Worm (Caenorhabditis elegans) whole organism, L4/young adult: Measurements from ENCODE around the gene atf-7.
A peak's percentile ranks its signal among the peaks of the same experiment; 100 is the strongest.

Source experiments
- W03F9.2 ChIP-seq: fragments of 150-350 bp; optimal IDR thresholded peaks from 2 replicates; lab custom pipeline; 2014; ENCODE audit warnings: missing biosample characterization, missing genetic modification characterization
- dao-5 ChIP-seq: sonication (generic microtip); optimal IDR thresholded peaks from 2 replicates; lab custom pipeline; 2016; ENCODE audit warnings: missing genotype, missing genetic modification characterization, moderate library complexity, missing compliant biosample characterization
- him-1 ChIP-seq: sonication (generic microtip); optimal IDR thresholded peaks from 2 replicates; lab custom pipeline; 2016; ENCODE audit warnings: missing genotype, missing genetic modification reagents, missing genetic modification characterization, missing compliant biosample characterization

Gene atf-7

DNA sequence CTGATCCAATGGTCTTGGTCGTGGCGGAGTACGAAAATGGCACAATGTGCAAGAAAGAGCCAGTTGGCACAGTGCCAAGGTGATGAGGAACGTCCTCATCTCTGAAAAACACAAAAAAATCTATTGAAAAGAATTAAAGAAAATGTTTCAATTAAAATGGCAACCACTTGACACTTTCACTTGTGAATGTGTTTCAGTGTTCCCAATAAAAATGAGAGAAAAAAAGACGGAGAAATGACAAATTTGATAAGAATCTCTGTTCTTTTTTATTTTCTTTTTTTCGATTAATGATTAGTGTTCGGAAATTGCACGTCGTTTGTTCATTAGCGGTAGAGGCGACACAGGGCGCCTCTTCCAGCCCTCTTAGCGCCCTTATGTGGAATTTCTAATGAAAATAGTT lies 31.6 kb downstream of the atf-7 start, which contains the start of gene ndg-4:
TSS of gene ndg-4 (minus strand) at position 101 of the 400 bp plus-strand sequence.
- TF ChIP-seq dao-5 (no peak), W03F9.2 (tag; lab: Kevin White, UChicago) (no peak), him-1 (tag; lab: Kevin White, UChicago) (no peak)

DNA sequence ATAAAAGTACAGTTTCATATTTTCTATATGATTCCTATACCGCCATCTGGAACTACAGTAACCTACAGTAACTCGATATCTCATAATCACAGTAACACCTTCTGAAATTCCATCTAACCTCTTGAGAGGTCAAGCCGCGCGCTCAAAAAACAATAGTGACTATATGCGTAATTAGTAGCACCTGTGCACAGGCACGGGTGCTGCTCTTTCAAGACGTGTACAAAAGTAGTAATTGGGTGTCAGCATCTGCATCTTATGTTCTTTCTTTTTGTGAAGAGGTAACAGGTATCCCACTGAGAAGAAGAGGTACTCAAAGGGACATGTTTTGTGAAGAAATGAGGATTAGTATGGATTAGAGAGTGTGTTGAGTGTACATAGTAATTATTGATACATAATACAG lies 37.5 kb downstream of the atf-7 start:
- TF ChIP-seq him-1 (tag; lab: Kevin White, UChicago) (no peak), W03F9.2 (tag; lab: Kevin White, UChicago) (no peak), dao-5 (no peak)

DNA sequence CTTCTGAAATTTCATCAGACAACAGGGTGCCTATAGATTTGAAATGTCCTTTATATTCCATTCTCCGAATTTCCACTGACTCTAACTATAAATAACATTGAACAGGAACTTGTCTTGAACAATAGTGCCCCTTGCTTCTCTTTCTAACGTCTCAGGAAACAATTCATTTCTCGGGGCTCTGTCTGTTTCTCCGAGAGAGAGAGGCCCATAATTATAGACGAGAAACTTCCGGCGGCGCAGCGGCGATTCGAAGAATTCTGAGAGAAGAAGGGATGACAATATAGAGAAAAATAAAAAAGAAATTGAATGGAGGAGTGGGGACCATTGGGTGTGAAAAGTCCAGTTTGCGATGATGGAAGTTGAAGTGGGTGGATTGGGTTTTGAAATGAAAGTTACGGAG lies 38.6 kb downstream of the atf-7 start:
- TF ChIP-seq him-1 (tag; lab: Kevin White, UChicago), result no peak

DNA sequence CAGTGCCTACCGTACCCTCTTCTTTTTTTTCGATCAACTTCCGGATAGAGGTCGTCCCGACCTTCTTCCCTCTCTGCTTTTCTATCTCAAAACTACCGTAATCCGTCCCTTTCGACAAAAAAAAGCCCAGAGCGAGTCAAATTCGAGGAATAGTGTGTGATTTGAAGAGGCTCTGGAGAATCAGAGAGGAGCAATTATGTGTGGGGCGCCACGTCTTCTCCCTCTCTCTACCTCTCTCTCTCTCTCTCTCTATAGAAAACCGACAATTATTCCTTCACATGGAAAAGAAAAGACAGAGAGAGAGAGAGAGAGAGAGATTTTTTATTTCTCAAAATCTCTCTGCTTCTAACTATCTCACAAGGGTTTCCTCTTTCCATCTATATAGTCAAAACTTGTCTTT lies 42.3 kb downstream of the atf-7 start:
- TF ChIP-seq dao-5 (no peak), him-1 (tag; lab: Kevin White, UChicago) (no peak), W03F9.2 (tag; lab: Kevin White, UChicago) (no peak)

DNA sequence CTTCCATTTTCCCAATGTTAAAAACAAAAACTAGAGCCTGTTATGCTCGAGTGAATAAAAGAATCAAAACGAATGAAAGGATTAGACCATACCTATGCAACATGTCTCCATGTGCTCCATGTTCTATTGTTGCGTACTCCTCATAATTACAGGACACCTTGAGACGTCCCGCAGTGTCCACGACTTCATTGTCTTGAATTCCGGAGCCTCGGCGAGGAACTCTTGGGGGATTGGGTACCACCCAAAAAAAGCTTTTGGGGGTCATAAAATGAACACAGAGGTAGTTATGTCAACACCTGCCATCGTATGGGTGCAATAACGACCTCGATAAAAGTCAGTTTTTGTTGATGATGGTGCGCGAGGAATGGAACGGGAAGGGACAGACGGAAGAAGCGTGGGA lies 43.9 kb downstream of the atf-7 start:
- no peak for TF ChIP-seq dao-5
- no peak for TF ChIP-seq W03F9.2 (tag; lab: Kevin White, UChicago)
- no peak for TF ChIP-seq him-1 (tag; lab: Kevin White, UChicago)

DNA sequence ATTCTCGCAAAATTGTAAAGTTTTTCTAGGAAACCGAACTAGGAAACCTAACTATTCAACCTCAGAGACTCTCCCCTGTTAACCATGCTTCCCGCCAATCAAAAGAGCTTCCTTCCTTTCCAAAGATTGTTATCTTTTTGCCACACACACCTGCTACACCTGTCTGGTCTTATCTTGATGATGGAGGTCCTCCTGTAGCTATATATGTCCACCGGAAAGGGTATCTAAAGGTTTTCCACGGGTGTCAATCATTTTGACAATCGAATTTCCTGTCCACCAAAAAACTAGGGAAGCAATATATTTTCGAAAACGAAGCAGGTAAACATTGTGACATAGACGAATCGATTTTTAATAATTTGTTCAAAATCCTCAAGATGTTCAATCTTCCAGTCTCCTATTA lies 45.1 kb downstream of the atf-7 start:
- TF ChIP-seq W03F9.2 (tag; lab: Kevin White, UChicago) (no peak), him-1 (tag; lab: Kevin White, UChicago) (no peak), dao-5 (no peak)

DNA sequence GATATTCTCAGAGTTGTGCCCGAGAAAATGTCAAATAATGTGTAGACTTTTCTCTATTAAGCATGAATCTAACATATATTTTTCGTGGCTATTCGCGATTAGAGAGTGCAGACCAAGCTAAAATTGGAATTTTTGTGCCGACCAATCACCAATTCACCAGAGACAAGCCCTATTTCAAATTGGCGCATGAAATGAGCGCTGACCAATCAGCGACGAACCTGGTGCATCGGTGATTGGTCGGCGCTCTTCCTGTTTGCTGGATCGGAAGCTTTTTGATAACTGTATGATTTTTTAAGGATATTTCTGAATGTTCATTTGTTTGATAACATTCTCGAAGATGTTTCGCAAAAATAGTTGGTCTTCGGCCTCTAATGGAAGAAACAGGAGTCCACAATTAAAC lies 45.5 kb downstream of the atf-7 start:
- no peak for TF ChIP-seq him-1 (tag; lab: Kevin White, UChicago)
- TF ChIP-seq dao-5, result no peak
- TF ChIP-seq W03F9.2 (tag; lab: Kevin White, UChicago), result no peak

DNA sequence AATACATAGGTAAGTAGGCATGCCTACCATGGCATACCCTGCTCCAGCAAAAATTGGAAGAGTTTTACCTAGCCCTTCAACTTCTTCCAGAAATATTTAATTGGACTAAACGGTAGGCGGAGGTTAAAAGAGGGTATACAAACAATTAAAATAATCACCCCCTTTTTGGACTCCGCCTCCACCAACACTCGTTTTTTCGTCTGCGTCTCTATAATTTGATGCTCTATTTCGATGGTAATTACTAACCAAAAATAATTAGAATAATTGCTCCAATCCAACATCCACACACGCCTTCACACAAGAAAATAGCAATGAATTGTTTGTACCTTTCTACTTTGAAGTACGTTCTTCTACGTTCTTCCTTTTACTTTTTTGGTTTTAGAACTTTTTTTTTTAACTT lies 46.1 kb downstream of the atf-7 start:
- no peak for TF ChIP-seq him-1 (tag; lab: Kevin White, UChicago)

DNA sequence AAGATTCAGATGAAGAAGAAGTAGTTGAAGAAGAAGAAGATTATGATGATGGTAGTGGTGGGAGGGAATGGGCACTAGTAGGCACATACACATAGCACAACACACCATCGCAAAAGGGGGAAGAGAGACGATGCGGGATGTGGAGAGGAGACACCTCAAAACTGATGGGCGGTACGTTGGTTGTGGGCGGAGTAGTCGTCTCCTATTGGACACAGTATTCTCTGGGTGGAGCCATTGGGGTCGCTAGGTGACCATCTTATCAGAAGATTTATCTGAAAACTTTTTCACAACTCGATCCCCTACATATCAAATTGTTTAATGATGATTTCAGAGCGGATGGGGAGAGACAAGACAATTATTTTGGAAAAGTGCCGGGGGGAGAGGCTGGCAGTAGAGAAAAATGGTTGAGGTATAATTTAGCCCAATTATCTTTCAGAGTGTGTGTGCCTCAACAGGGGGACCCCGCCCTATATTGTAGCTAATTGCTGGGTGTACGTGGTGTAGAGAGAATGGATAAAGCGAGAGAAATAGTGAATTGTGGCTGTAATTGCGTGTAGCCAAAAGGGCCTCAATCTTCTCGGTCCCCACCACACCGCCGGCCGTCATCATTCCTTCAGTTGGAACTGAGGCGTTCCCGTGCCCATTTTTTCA lies 47.9 kb downstream of the atf-7 start:
- TF ChIP-seq dao-5 (no peak), W03F9.2 (tag; lab: Kevin White, UChicago) (no peak), him-1 (tag; lab: Kevin White, UChicago) (no peak)

DNA sequence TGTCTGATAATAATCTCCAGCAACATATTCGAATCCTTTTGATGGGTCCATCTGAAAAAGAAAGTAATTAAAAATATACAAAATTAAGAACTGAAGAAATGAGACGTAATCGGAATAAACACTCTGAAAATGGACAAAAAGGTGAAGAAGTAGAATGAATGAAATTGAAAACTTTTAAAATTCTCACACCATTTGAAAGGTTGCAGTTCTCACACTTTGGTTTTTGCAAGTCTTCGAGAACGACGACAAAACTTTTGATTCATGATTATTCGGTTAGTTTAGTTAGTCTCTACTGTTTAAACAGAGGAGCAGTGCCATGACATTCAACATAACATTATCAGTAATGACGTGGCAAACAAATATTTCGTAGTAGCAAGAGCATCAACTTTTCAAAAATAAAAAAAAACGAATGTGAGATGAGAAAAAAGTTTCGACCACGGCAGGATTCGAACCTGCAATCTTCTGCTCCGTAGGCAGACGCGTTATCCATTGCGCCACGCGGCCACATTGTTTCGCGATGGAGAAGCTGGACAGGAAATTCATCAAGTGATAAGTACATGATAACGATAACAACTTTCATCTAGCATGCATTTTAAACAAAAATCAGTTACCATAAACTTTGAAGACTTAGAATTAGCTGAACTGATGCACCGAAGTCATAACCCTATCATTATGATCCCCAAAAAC lies 48.8 kb downstream of the atf-7 start, which contains the start of gene ceh-43:
TSS of gene ceh-43 (minus strand) at position 51 of the 687 bp plus-strand sequence.
- TF ChIP-seq him-1 (tag; lab: Kevin White, UChicago) (no peak), W03F9.2 (tag; lab: Kevin White, UChicago) (no peak), dao-5 (no peak)

DNA sequence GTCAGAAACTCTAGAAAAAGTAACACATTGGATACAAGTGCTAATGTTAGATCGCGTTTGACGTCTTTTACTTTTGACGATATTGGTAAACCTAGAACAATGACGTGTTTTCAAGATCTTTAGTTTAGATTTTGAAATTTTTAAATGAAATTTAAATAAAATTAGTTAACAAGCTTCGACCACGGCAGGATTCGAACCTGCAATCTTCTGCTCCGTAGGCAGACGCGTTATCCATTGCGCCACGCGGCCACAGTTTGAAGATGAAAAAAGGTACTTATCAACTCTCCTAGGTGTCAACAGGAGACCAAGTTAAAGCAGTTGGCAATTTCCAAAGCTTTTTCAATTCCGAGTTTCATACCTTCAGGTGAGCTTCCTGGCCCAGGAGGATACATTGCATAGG lies 49.5 kb downstream of the atf-7 start:
- TF ChIP-seq him-1 (tag; lab: Kevin White, UChicago) (no peak), dao-5 (peak; percentile 34), W03F9.2 (tag; lab: Kevin White, UChicago) (peak; percentile 15)

DNA sequence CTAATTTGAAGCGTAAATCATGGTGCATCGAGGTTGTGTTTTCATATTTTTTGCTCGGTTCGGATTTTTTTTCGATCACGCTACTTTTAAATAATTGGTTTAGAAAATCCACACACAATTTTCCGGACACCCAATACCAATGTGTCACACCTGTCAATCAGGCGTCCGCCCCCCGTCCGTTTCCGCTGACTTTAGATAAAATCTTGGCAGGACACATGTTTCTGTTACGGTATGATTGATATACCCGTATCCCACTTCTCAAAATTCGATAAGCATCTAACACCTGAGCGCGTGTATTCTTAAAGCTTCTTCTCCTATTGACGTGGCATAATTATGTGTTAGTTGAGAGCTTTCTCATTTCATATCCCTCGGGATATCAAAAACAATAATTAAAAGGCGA lies 50.8 kb downstream of the atf-7 start:
- no peak for TF ChIP-seq W03F9.2 (tag; lab: Kevin White, UChicago)
- TF ChIP-seq him-1 (tag; lab: Kevin White, UChicago), result no peak
- TF ChIP-seq dao-5, result no peak

DNA sequence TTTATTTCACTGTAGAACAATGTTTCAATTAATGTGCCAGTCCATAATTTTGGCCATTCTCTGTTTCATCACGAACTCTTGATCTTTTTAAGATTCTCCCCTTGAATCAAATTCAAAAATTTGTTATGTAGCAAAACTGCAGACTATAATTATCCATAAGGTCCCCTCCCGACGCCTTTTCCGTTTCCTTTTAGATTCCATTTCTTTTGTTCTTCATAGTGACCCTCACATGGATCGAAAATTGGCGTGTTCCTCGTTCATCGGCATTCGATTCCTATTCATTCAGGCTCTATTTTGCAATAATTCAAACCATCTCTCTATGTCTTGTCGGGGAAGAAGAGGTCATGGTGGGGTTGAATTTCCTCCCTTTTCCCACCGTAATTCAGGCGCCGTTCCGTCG lies 54.4 kb downstream of the atf-7 start:
- TF ChIP-seq W03F9.2 (tag; lab: Kevin White, UChicago) (no peak), dao-5 (no peak), him-1 (tag; lab: Kevin White, UChicago) (no peak)

DNA sequence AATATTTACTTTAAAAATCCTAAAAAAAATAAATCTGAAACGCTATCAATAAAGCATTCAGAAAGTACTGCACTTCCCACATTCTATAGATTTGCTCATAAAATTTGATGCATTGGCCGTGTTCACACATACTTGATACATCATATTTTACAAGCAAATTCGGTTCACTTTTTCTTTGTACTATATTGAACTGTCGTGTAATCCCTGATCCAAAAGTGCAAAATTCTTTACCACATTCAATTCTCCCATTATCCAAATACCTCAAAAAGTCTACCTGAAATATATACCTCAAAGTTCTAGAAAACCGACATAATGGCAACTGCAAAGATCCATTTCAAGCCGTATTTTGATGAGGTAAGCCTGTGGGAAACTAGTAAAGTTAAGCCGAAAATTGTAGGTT lies 57.1 kb downstream of the atf-7 start, which contains the start of gene nex-3:
TSS of gene nex-3 (plus strand) at position 301 of the 400 bp plus-strand sequence.
- TF ChIP-seq W03F9.2 (tag; lab: Kevin White, UChicago) (no peak), dao-5 (no peak), him-1 (tag; lab: Kevin White, UChicago) (no peak)
